Worm (Caenorhabditis elegans) whole organism, L1 larva: ENCODE measurements around the gene F41H10.5.

ENCODE experiments used
- ceh-63 ChIP-seq: fragments of 200-800 bp; sonication (Bioruptor generic); optimal IDR thresholded peaks from 2 replicates; lab custom pipeline; 2018; ENCODE audit warnings: mild to moderate bottlenecking, missing genetic modification characterization, missing compliant biosample characterization
- fos-1 ChIP-seq: fragments of 150-350 bp; optimal IDR thresholded peaks from 2 replicates; lab custom pipeline; 2014; ENCODE audit warnings: missing biosample characterization, missing genetic modification characterization
- lin-15B ChIP-seq: fragments of 150-350 bp; sonication (generic microtip); optimal IDR thresholded peaks from 3 replicates; lab custom pipeline; 2014; ENCODE audit warnings: missing biosample characterization, missing genetic modification characterization
- nhr-28 ChIP-seq: fragments of 150-350 bp; optimal IDR thresholded peaks from 2 replicates; lab custom pipeline; 2014; ENCODE audit warnings: missing biosample characterization, missing genetic modification characterization
- nhr-76 ChIP-seq: sonication (generic microtip); optimal IDR thresholded peaks from 2 replicates; lab custom pipeline; 2017; ENCODE audit warnings: missing biosample characterization, missing genetic modification characterization
- sox-4 ChIP-seq: sonication (generic microtip); optimal IDR thresholded peaks from 2 replicates; lab custom pipeline; 2016; ENCODE audit warnings: missing genetic modification characterization, missing compliant biosample characterization
- unc-130 ChIP-seq: fragments of 150-350 bp; optimal IDR thresholded peaks from 2 replicates; lab custom pipeline; 2017; ENCODE audit warnings: missing biosample characterization, missing genetic modification characterization, inconsistent platforms

ce11 chrIV:5369414-5369813, 8.7 kb downstream of the F41H10.5 start, which contains the start of gene F41H10.3:
- TF ChIP-seq fos-1 (tag; lab: Kevin White, UChicago) (no peak), ceh-63 (GFP tag; lab: Kevin White, UChicago) (no peak), sox-4 (tag; lab: Kevin White, UChicago) (no peak), unc-130 (tag; lab: Kevin White, UChicago) (no peak), nhr-28 (tag; lab: Kevin White, UChicago) (no peak), nhr-76 (tag; lab: Kevin White, UChicago) (no peak), lin-15B (tag; lab: Kevin White, UChicago) (no peak)
